Fruit fly (Drosophila melanogaster): Measurements from ENCODE around the gene CG31465.

The CG31465 gene

dm6 chr3R:21839636-21840035 lies 41.0 kb upstream of the CG31465 start (continued):
- no peak for TF ChIP-seq sens (GFP tag)
- peak; percentile 63 for TF ChIP-seq CG18262 (tag; optimal IDR thresholded peaks at IDR 0.05)
- no peak for TF ChIP-seq stwl (tag; optimal IDR thresholded peaks at IDR 0.05)
- TF ChIP-seq Fer2 (tag; optimal IDR thresholded peaks at IDR 0.05) = no peak
- no peak for TF ChIP-seq CG8290 (GFP tag; optimal IDR thresholded peaks at IDR 0.05)
- no peak for TF ChIP-seq CG8290 (tag; optimal IDR thresholded peaks at IDR 0.05)
- no peak for TF ChIP-seq Elba2 (GFP tag; optimal IDR thresholded peaks at IDR 0.05)
- no peak for TF ChIP-seq bcd (GFP tag; optimal IDR thresholded peaks at IDR 0.05)
- TF ChIP-seq CG9609 (GFP tag; optimal IDR thresholded peaks at IDR 0.05) = no peak
- no peak for TF ChIP-seq eyg (GFP tag; optimal IDR thresholded peaks at IDR 0.05)
- TF ChIP-seq CG6765 (GFP tag; optimal IDR thresholded peaks at IDR 0.05) = no peak
- TF ChIP-seq dati (GFP tag; IDR thresholded peaks at IDR 0.05) = no peak
- TF ChIP-seq HLH4C (GFP tag; IDR thresholded peaks at IDR 0.05; ENCODE audit: partially characterized antibody) = no peak
- no peak for TF ChIP-seq twi (tag; optimal IDR thresholded peaks at IDR 0.05)
- no peak for TF ChIP-seq schlank (tag; optimal IDR thresholded peaks at IDR 0.05)
- TF ChIP-seq CG4730 (GFP tag; IDR thresholded peaks at IDR 0.05) = no peak
- TF ChIP-seq gfzf (GFP tag; optimal IDR thresholded peaks at IDR 0.05) = no peak
- TF ChIP-seq sisA (GFP tag; IDR thresholded peaks at IDR 0.05) = no peak
- no peak for TF ChIP-seq sens-2 (GFP tag; IDR thresholded peaks at IDR 0.05)
- no peak for TF ChIP-seq zen (tag; optimal IDR thresholded peaks at IDR 0.05)
- no peak for TF ChIP-seq ind (GFP tag; optimal IDR thresholded peaks at IDR 0.05)
- TF ChIP-seq CG3163 (GFP tag; optimal IDR thresholded peaks at IDR 0.05) = no peak
- no peak for TF ChIP-seq CG15479 (GFP tag; optimal IDR thresholded peaks at IDR 0.05)
- TF ChIP-seq CG33213 (GFP tag; optimal IDR thresholded peaks at IDR 0.05) = no peak
- no peak for TF ChIP-seq bbx (GFP tag; IDR thresholded peaks at IDR 0.05; ENCODE audit: partially characterized antibody)
- TF ChIP-seq Mes4 (GFP tag; optimal IDR thresholded peaks at IDR 0.05) = no peak
- TF ChIP-seq run (tag; optimal IDR thresholded peaks at IDR 0.05) = no peak
- no peak for TF ChIP-seq CG1602 (GFP tag; optimal IDR thresholded peaks at IDR 0.05)
- TF ChIP-seq pnt (GFP tag; optimal IDR thresholded peaks at IDR 0.05) = no peak
- no peak for TF ChIP-seq hb (GFP tag; IDR thresholded peaks at IDR 0.05; ENCODE audit: partially characterized antibody)
- TF ChIP-seq CG2889 (GFP tag; IDR thresholded peaks at IDR 0.05) = no peak
- TF ChIP-seq HLH3B (GFP tag; IDR thresholded peaks at IDR 0.05) = no peak
- no peak for TF ChIP-seq grn (GFP tag; optimal IDR thresholded peaks at IDR 0.05)
- TF ChIP-seq ftz-f1 (GFP tag; optimal IDR thresholded peaks at IDR 0.05) = no peak
- no peak for TF ChIP-seq slp2 (GFP tag; optimal IDR thresholded peaks at IDR 0.05)
- TF ChIP-seq Sin3A (optimal IDR thresholded peaks at IDR 0.05) = no peak
- TF ChIP-seq PHDP (tag; optimal IDR thresholded peaks at IDR 0.05) = peak; percentile 49
- no peak for TF ChIP-seq CG9817 (tag; optimal IDR thresholded peaks at IDR 0.05)
- TF ChIP-seq CG12769 (tag; optimal IDR thresholded peaks at IDR 0.05) = no peak
- TF ChIP-seq CG8089 (GFP tag; optimal IDR thresholded peaks at IDR 0.05) = no peak
- TF ChIP-seq gem (tag; optimal IDR thresholded peaks at IDR 0.05) = peak; percentile 64
- no peak for TF ChIP-seq CrebB (tag; optimal IDR thresholded peaks at IDR 0.05)
- no peak for TF ChIP-seq rib (GFP tag; IDR thresholded peaks at IDR 0.05)
- no peak for TF ChIP-seq CG4328 (GFP tag; optimal IDR thresholded peaks at IDR 0.05)
- no peak for TF ChIP-seq B-H2 (GFP tag; optimal IDR thresholded peaks at IDR 0.05)
- TF ChIP-seq nerfin-2 (GFP tag; IDR thresholded peaks at IDR 0.05; ENCODE audit: partially characterized antibody) = no peak
- no peak for TF ChIP-seq nerfin-1 (tag; optimal IDR thresholded peaks at IDR 0.05)
- peak; percentile 61 for TF ChIP-seq CG13424 (tag; optimal IDR thresholded peaks at IDR 0.05)
- TF ChIP-seq ranshi (GFP tag; IDR thresholded peaks at IDR 0.05) = no peak
- peak; percentile 35; the same call in 1 of the 2 replicates for TF ChIP-seq CG6689 (GFP tag; IDR thresholded peaks at IDR 0.05)
- TF ChIP-seq chn (GFP tag; optimal IDR thresholded peaks at IDR 0.05) = no peak
- no peak for TF ChIP-seq bowl (GFP tag; IDR thresholded peaks at IDR 0.05)
- peak in 1 of 2 experiments; percentile 26 for TF ChIP-seq bsh (GFP tag; optimal IDR thresholded peaks at IDR 0.05)
